Worm (Caenorhabditis elegans) whole organism, late embryonic: Measurements from ENCODE around the gene F31D4.5.

Experiments
- F13H6.1 ChIP-seq: sonication (generic microtip); optimal IDR thresholded peaks from 2 replicates; lab custom pipeline; 2016; ENCODE audit warnings: missing genetic modification characterization, missing compliant biosample characterization
- K02D7.2 ChIP-seq: sonication (generic microtip); optimal IDR thresholded peaks from 2 replicates; lab custom pipeline; 2017; ENCODE audit warnings: mild to moderate bottlenecking, missing genetic modification characterization, missing compliant biosample characterization
- T23F11.4 ChIP-seq: fragments of 200-800 bp; sonication (Bioruptor generic); optimal IDR thresholded peaks from 2 replicates; lab custom pipeline; 2018; ENCODE audit warnings: mild to moderate bottlenecking, missing genetic modification characterization, missing compliant biosample characterization
- Y22D7AL.16 ChIP-seq: sonication (generic microtip); optimal IDR thresholded peaks from 2 replicates; lab custom pipeline; 2016; ENCODE audit warnings: missing genetic modification characterization, missing compliant biosample characterization
- ahr-1 ChIP-seq: sonication (generic microtip); optimal IDR thresholded peaks from 2 replicates; lab custom pipeline; 2016; ENCODE audit warnings: missing genetic modification characterization, missing compliant biosample characterization
- ceh-14 ChIP-seq: sonication (generic microtip); optimal IDR thresholded peaks from 2 replicates; lab custom pipeline; 2016; ENCODE audit warnings: missing genotype, missing genetic modification characterization, missing compliant biosample characterization
- ceh-18 ChIP-seq: sonication (generic microtip); optimal IDR thresholded peaks from 2 replicates; lab custom pipeline; 2016; ENCODE audit warnings: missing genetic modification characterization, missing compliant biosample characterization
- ceh-2 ChIP-seq: sonication (generic microtip); optimal IDR thresholded peaks from 2 replicates; lab custom pipeline; 2016; ENCODE audit warnings: missing genotype, missing genetic modification characterization, missing compliant biosample characterization
- ceh-22 ChIP-seq: sonication (generic microtip); optimal IDR thresholded peaks from 2 replicates; lab custom pipeline; 2017; ENCODE audit warnings: missing biosample characterization, missing genetic modification characterization
- ceh-45 ChIP-seq: fragments of 200-800 bp; sonication (Bioruptor generic); IDR thresholded peaks from 2 replicates; pipeline ENCODE4 v1.3.6; 2022; ENCODE audit warnings: missing genetic modification reagents, missing genetic modification characterization, missing compliant biosample characterization
- ceh-48 ChIP-seq: sonication (generic microtip); optimal IDR thresholded peaks from 2 replicates; lab custom pipeline; 2016; ENCODE audit warnings: missing genetic modification characterization, inconsistent platforms, missing compliant biosample characterization
- ceh-9 ChIP-seq: sonication (generic microtip); optimal IDR thresholded peaks from 2 replicates; lab custom pipeline; 2016; ENCODE audit warnings: mild to moderate bottlenecking, missing genetic modification characterization, inconsistent platforms, missing compliant biosample characterization
- che-1 ChIP-seq: sonication (generic microtip); optimal IDR thresholded peaks from 2 replicates; lab custom pipeline; 2016; ENCODE audit warnings: mild to moderate bottlenecking, missing genetic modification characterization, missing compliant biosample characterization
- elt-2 ChIP-seq: sonication (generic microtip); optimal IDR thresholded peaks from 2 replicates; lab custom pipeline; 2016; ENCODE audit warnings: missing genetic modification reagents, missing genetic modification characterization, missing compliant biosample characterization
- elt-4 ChIP-seq: sonication (generic microtip); optimal IDR thresholded peaks from 2 replicates; lab custom pipeline; 2016; ENCODE audit warnings: missing genetic modification characterization, missing compliant biosample characterization
- fax-1 ChIP-seq: sonication (generic microtip); optimal IDR thresholded peaks from 2 replicates; lab custom pipeline; 2016; ENCODE audit warnings: missing genotype, missing genetic modification characterization, missing compliant biosample characterization
- gmeb-2 ChIP-seq: sonication (generic microtip); optimal IDR thresholded peaks from 2 replicates; lab custom pipeline; 2016; ENCODE audit warnings: missing genetic modification characterization, inconsistent platforms, missing compliant biosample characterization
- hlh-15 ChIP-seq: sonication (generic microtip); optimal IDR thresholded peaks from 2 replicates; lab custom pipeline; 2016; ENCODE audit warnings: missing genetic modification characterization, missing compliant biosample characterization
- hlh-6 ChIP-seq: sonication (generic microtip); optimal IDR thresholded peaks from 2 replicates; lab custom pipeline; 2016; ENCODE audit warnings: missing genotype, missing genetic modification characterization, missing compliant biosample characterization
- lin-11 ChIP-seq: fragments of 200-800 bp; sonication (Bioruptor generic); optimal IDR thresholded peaks from 2 replicates; lab custom pipeline; 2018; ENCODE audit warnings: mild to moderate bottlenecking, missing genetic modification characterization, missing compliant biosample characterization
- odd-2 ChIP-seq: sonication (generic microtip); optimal IDR thresholded peaks from 2 replicates; lab custom pipeline; 2017; ENCODE audit warnings: antibody characterized with exemption, mild to moderate bottlenecking, missing genetic modification characterization, missing compliant biosample characterization
- pax-1 ChIP-seq: fragments of 150-350 bp; optimal IDR thresholded peaks from 2 replicates; lab custom pipeline; 2014; ENCODE audit warnings: missing biosample characterization, missing genetic modification characterization
- pha-2 ChIP-seq: sonication (generic microtip); optimal IDR thresholded peaks from 2 replicates; lab custom pipeline; 2017; ENCODE audit warnings: mild to moderate bottlenecking, missing genetic modification characterization, missing compliant biosample characterization
- pqm-1 ChIP-seq: sonication (generic microtip); optimal IDR thresholded peaks from 2 replicates; lab custom pipeline; 2016; ENCODE audit warnings: missing genetic modification characterization, missing compliant biosample characterization
- sdc-2 ChIP-seq: sonication (generic microtip); optimal IDR thresholded peaks from 2 replicates; lab custom pipeline; 2016; ENCODE audit warnings: missing genotype, missing genetic modification characterization, missing compliant biosample characterization
- sox-4 ChIP-seq: sonication (generic microtip); optimal IDR thresholded peaks from 2 replicates; lab custom pipeline; 2017; ENCODE audit warnings: mild to moderate bottlenecking, missing genetic modification characterization, inconsistent platforms, missing compliant biosample characterization
- syd-9 ChIP-seq: sonication (generic microtip); optimal IDR thresholded peaks from 2 replicates; lab custom pipeline; 2016; ENCODE audit warnings: mild to moderate bottlenecking, missing genetic modification characterization, moderate library complexity, missing compliant biosample characterization
- tbx-7 ChIP-seq: sonication (generic microtip); optimal IDR thresholded peaks from 2 replicates; lab custom pipeline; 2016; ENCODE audit warnings: missing genotype, missing genetic modification characterization, missing compliant biosample characterization
- unc-3 ChIP-seq, 2 experiments: fragments of 200-800 bp in 1 of 2; sonication (Bioruptor generic) in 1 of 2; sonication (generic microtip) in 1 of 2; conservative IDR thresholded peaks in 1 of 2; optimal IDR thresholded peaks in 1 of 2; 2 replicates each; pipeline versions ENCODE4 v1.3.6 to Lab custom; 2016 to 2022; ENCODE audit warnings: missing compliant biosample characterization in 2 of 2, missing genetic modification characterization in 2 of 2, missing genetic modification reagents in 1 of 2
- unc-42 ChIP-seq: sonication (generic microtip); optimal IDR thresholded peaks from 2 replicates; lab custom pipeline; 2016; ENCODE audit warnings: missing genotype, missing genetic modification characterization, missing compliant biosample characterization
- unc-55 ChIP-seq: sonication (generic microtip); optimal IDR thresholded peaks from 2 replicates; lab custom pipeline; 2017; ENCODE audit warnings: missing biosample characterization, missing genetic modification reagents, missing genetic modification characterization

F31D4.5 gene

ce11 chrV:20903167-20904093, 49.6 kb downstream of the F31D4.5 start, which contains the start of gene amx-3:
Gene amx-3 (minus strand): TSS chrV:20903714.
- TF ChIP-seq K02D7.2 = no peak
- TF ChIP-seq unc-55 = peak; percentile 55
- peak; percentile 84 for TF ChIP-seq elt-2
- TF ChIP-seq pqm-1 (tag; lab: Kevin White, UChicago) = no peak
- no peak for TF ChIP-seq ceh-9 (tag; lab: Kevin White, UChicago)

ce11 chrV:20904094-20904268, 50.1 kb downstream of the F31D4.5 start, which contains the start of gene acs-12:
Gene acs-12 (plus strand): TSS chrV:20904169.
- no peak for TF ChIP-seq syd-9
- no peak for TF ChIP-seq sdc-2
- no peak for TF ChIP-seq ceh-22 (tag; lab: Kevin White, UChicago)
- TF ChIP-seq ceh-18 (tag; lab: Kevin White, UChicago) = no peak
- TF ChIP-seq ceh-2 (tag; lab: Kevin White, UChicago) = no peak
- TF ChIP-seq F13H6.1 = no peak
- TF ChIP-seq T23F11.4 (GFP tag; lab: Kevin White, UChicago) = no peak
- TF ChIP-seq ahr-1 = no peak
- TF ChIP-seq hlh-6 (tag; lab: Kevin White, UChicago) = no peak
- TF ChIP-seq tbx-7 = no peak
- TF ChIP-seq pax-1 (tag; lab: Kevin White, UChicago) = no peak
- no peak for TF ChIP-seq elt-2
- TF ChIP-seq fax-1 (tag; lab: Kevin White, UChicago) = no peak
- no peak for TF ChIP-seq elt-4 (tag; lab: Kevin White, UChicago)
- no peak for TF ChIP-seq ceh-48 (tag; lab: Kevin White, UChicago)
- TF ChIP-seq pha-2 = no peak
- TF ChIP-seq ceh-45 (GFP tag; lab: Robert Waterston, UW) = no peak
- no peak for TF ChIP-seq ceh-14 (tag; lab: Kevin White, UChicago)
- no peak for TF ChIP-seq unc-3 (GFP tag; conservative IDR thresholded peaks at IDR 0.05; lab: Robert Waterston, UW)
- TF ChIP-seq unc-3 (tag; optimal IDR thresholded peaks at IDR 0.05; lab: Kevin White, UChicago) = no peak

- TF ChIP-seq unc-42 (tag; lab: Kevin White, UChicago) (no peak), Y22D7AL.16 (tag; lab: Kevin White, UChicago) (no peak), lin-11 (no peak), hlh-15 (tag; lab: Kevin White, UChicago) (no peak), odd-2 (tag; lab: Kevin White, UChicago) (no peak), sox-4 (tag; lab: Kevin White, UChicago) (no peak), gmeb-2 (no peak), che-1 (no peak), unc-55 (no peak), ceh-14 (tag; lab: Kevin White, UChicago) (no peak), sdc-2 (no peak)
Measured at ce11 chrV:20906977-20907376, 53.1 kb downstream of the F31D4.5 start.
